Worm (Caenorhabditis elegans) whole organism, late embryonic: ENCODE data around the gene glit-1.

ENCODE experiments used
- K09A11.1 ChIP-seq: sonication (generic microtip); optimal IDR thresholded peaks from 2 replicates; lab custom pipeline; 2017; ENCODE audit warnings: antibody characterized with exemption, mild to moderate bottlenecking, missing genetic modification characterization, missing compliant biosample characterization; ENCODE audit not compliant: insufficient read depth
- T23F11.4 ChIP-seq: fragments of 200-800 bp; sonication (Bioruptor generic); optimal IDR thresholded peaks from 2 replicates; lab custom pipeline; 2018; ENCODE audit warnings: mild to moderate bottlenecking, missing genetic modification characterization, missing compliant biosample characterization
- Y22D7AL.16 ChIP-seq: sonication (generic microtip); optimal IDR thresholded peaks from 2 replicates; lab custom pipeline; 2016; ENCODE audit warnings: missing genetic modification characterization, missing compliant biosample characterization
- ceh-14 ChIP-seq: sonication (generic microtip); optimal IDR thresholded peaks from 2 replicates; lab custom pipeline; 2016; ENCODE audit warnings: missing genotype, missing genetic modification characterization, missing compliant biosample characterization
- ceh-19 ChIP-seq: fragments of 200-800 bp; sonication (Bioruptor generic); optimal IDR thresholded peaks from 2 replicates; lab custom pipeline; 2018; ENCODE audit warnings: mild to moderate bottlenecking, missing genetic modification characterization, missing compliant biosample characterization
- ceh-2 ChIP-seq: sonication (generic microtip); optimal IDR thresholded peaks from 2 replicates; lab custom pipeline; 2016; ENCODE audit warnings: missing genotype, missing genetic modification characterization, missing compliant biosample characterization
- ceh-22 ChIP-seq: sonication (generic microtip); optimal IDR thresholded peaks from 2 replicates; lab custom pipeline; 2017; ENCODE audit warnings: missing biosample characterization, missing genetic modification characterization
- ceh-31 ChIP-seq: sonication (generic microtip); optimal IDR thresholded peaks from 2 replicates; lab custom pipeline; 2016; ENCODE audit warnings: missing genetic modification characterization, missing compliant biosample characterization
- ceh-34 ChIP-seq: sonication (generic microtip); optimal IDR thresholded peaks from 2 replicates; lab custom pipeline; 2016; ENCODE audit warnings: mild to moderate bottlenecking, missing genetic modification characterization, missing compliant biosample characterization
- ceh-48 ChIP-seq: sonication (generic microtip); optimal IDR thresholded peaks from 2 replicates; lab custom pipeline; 2016; ENCODE audit warnings: missing genetic modification characterization, inconsistent platforms, missing compliant biosample characterization
- ceh-6 ChIP-seq: fragments of 200-800 bp; sonication (Bioruptor generic); optimal IDR thresholded peaks from 2 replicates; lab custom pipeline; 2018; ENCODE audit warnings: mild to moderate bottlenecking, missing genetic modification characterization, missing compliant biosample characterization
- ceh-9 ChIP-seq: sonication (generic microtip); optimal IDR thresholded peaks from 2 replicates; lab custom pipeline; 2016; ENCODE audit warnings: mild to moderate bottlenecking, missing genetic modification characterization, inconsistent platforms, missing compliant biosample characterization
- elt-2 ChIP-seq: sonication (generic microtip); optimal IDR thresholded peaks from 2 replicates; lab custom pipeline; 2016; ENCODE audit warnings: missing genetic modification reagents, missing genetic modification characterization, missing compliant biosample characterization
- elt-4 ChIP-seq: sonication (generic microtip); optimal IDR thresholded peaks from 2 replicates; lab custom pipeline; 2016; ENCODE audit warnings: missing genetic modification characterization, missing compliant biosample characterization
- hlh-13 ChIP-seq: fragments of 200-800 bp; sonication (Bioruptor generic); optimal IDR thresholded peaks from 2 replicates; lab custom pipeline; 2018; ENCODE audit warnings: mild to moderate bottlenecking, missing genetic modification characterization, missing compliant biosample characterization
- hlh-30 ChIP-seq: sonication (generic microtip); optimal IDR thresholded peaks from 2 replicates; lab custom pipeline; 2017; ENCODE audit warnings: antibody characterized with exemption, missing genetic modification characterization, missing compliant biosample characterization; ENCODE audit not compliant: insufficient read depth
- hlh-6 ChIP-seq: sonication (generic microtip); optimal IDR thresholded peaks from 2 replicates; lab custom pipeline; 2016; ENCODE audit warnings: missing genotype, missing genetic modification characterization, missing compliant biosample characterization
- madf-2 ChIP-seq: sonication (generic microtip); optimal IDR thresholded peaks from 2 replicates; lab custom pipeline; 2017; ENCODE audit warnings: missing genetic modification characterization, missing compliant biosample characterization
- mec-3 ChIP-seq: sonication (generic microtip); optimal IDR thresholded peaks from 2 replicates; lab custom pipeline; 2016; ENCODE audit warnings: borderline replicate concordance, missing genetic modification characterization, missing compliant biosample characterization
- nfya-1 ChIP-seq: sonication (generic microtip); optimal IDR thresholded peaks from 2 replicates; lab custom pipeline; 2017; ENCODE audit warnings: missing genetic modification characterization, mild to moderate bottlenecking, missing compliant biosample characterization, antibody characterized with exemption, moderate library complexity
- npax-4 ChIP-seq: sonication (generic microtip); optimal IDR thresholded peaks from 2 replicates; lab custom pipeline; 2016; ENCODE audit warnings: missing genetic modification characterization, missing compliant biosample characterization
- odd-2 ChIP-seq: sonication (generic microtip); optimal IDR thresholded peaks from 2 replicates; lab custom pipeline; 2017; ENCODE audit warnings: antibody characterized with exemption, mild to moderate bottlenecking, missing genetic modification characterization, missing compliant biosample characterization
- pag-3 ChIP-seq: sonication (generic microtip); optimal IDR thresholded peaks from 2 replicates; lab custom pipeline; 2016; ENCODE audit warnings: missing compliant biosample characterization, missing genetic modification characterization, borderline replicate concordance
- pha-2 ChIP-seq: sonication (generic microtip); optimal IDR thresholded peaks from 2 replicates; lab custom pipeline; 2017; ENCODE audit warnings: mild to moderate bottlenecking, missing genetic modification characterization, missing compliant biosample characterization
- pha-4 ChIP-seq: fragments of 150-350 bp; optimal IDR thresholded peaks from 2 replicates; lab custom pipeline; 2018; ENCODE audit warnings: missing biosample characterization, missing genetic modification reagents, missing genetic modification characterization
- pqm-1 ChIP-seq: sonication (generic microtip); optimal IDR thresholded peaks from 2 replicates; lab custom pipeline; 2016; ENCODE audit warnings: missing genetic modification characterization, missing compliant biosample characterization
- pros-1 ChIP-seq: fragments of 150-350 bp; optimal IDR thresholded peaks from 2 replicates; lab custom pipeline; 2014; ENCODE audit warnings: missing biosample characterization, missing genetic modification reagents, missing genetic modification characterization
- ref-2 ChIP-seq: sonication (generic microtip); optimal IDR thresholded peaks from 2 replicates; lab custom pipeline; 2016; ENCODE audit warnings: missing genetic modification characterization, missing compliant biosample characterization
- sox-2 ChIP-seq: fragments of 200-800 bp; sonication (Bioruptor generic); IDR thresholded peaks from 2 replicates; pipeline ENCODE4 v1.3.6; 2022; ENCODE audit warnings: missing genetic modification reagents, missing genetic modification characterization, missing compliant biosample characterization
- tbx-2 ChIP-seq: sonication (generic microtip); optimal IDR thresholded peaks from 2 replicates; lab custom pipeline; 2016; ENCODE audit warnings: missing genetic modification characterization, missing compliant biosample characterization
- ttx-3 ChIP-seq: sonication (generic microtip); optimal IDR thresholded peaks from 2 replicates; lab custom pipeline; 2016; ENCODE audit warnings: missing genetic modification reagents, missing genetic modification characterization, missing compliant biosample characterization
- unc-42 ChIP-seq: sonication (generic microtip); optimal IDR thresholded peaks from 2 replicates; lab custom pipeline; 2016; ENCODE audit warnings: missing genotype, missing genetic modification characterization, missing compliant biosample characterization
- unc-55 ChIP-seq: sonication (generic microtip); optimal IDR thresholded peaks from 2 replicates; lab custom pipeline; 2017; ENCODE audit warnings: missing biosample characterization, missing genetic modification reagents, missing genetic modification characterization
- unc-86 ChIP-seq: sonication (generic microtip); optimal IDR thresholded peaks from 2 replicates; lab custom pipeline; 2016; ENCODE audit warnings: missing genetic modification characterization, missing compliant biosample characterization

Gene glit-1

ce11 chrX:4715107-4715506, 3.0 kb downstream of the glit-1 start, which contains the start of gene rpl-25.1:
Gene rpl-25.1, plus strand, starts transcription at chrX:4715178.
- TF ChIP-seq ceh-34 (tag; lab: Kevin White, UChicago), result no peak
- no peak for TF ChIP-seq ceh-2 (tag; lab: Kevin White, UChicago)
- no peak for TF ChIP-seq pag-3

ce11 chrX:4718114-4718513, 6.0 kb downstream of the glit-1 start:
- no peak for TF ChIP-seq npax-4 (tag; lab: Kevin White, UChicago)
- TF ChIP-seq ceh-48 (tag; lab: Kevin White, UChicago), result no peak
- no peak for TF ChIP-seq mec-3
- no peak for TF ChIP-seq hlh-30 (tag; lab: Kevin White, UChicago)
- TF ChIP-seq pqm-1 (tag; lab: Kevin White, UChicago), result no peak
- TF ChIP-seq ceh-34 (tag; lab: Kevin White, UChicago), result no peak
- no peak for TF ChIP-seq madf-2 (tag; lab: Kevin White, UChicago)
- TF ChIP-seq tbx-2 (tag; lab: Kevin White, UChicago), result no peak
- TF ChIP-seq unc-42 (tag; lab: Kevin White, UChicago), result peak; percentile 72

ce11 chrX:4720603-4721529, 8.8 kb downstream of the glit-1 start, which contains the start of gene F55D10.4:
Gene F55D10.4, minus strand, starts transcription at chrX:4720653.
- peak; percentile 80 for TF ChIP-seq unc-42 (tag; lab: Kevin White, UChicago)
- peak; percentile 45 for TF ChIP-seq ceh-31
- TF ChIP-seq unc-86 (tag; lab: Kevin White, UChicago), result no peak
- peak; percentile 2 for TF ChIP-seq ceh-48 (tag; lab: Kevin White, UChicago)
- TF ChIP-seq ceh-14, result peak; percentile 13

- no peak for TF ChIP-seq odd-2
- TF ChIP-seq K09A11.1, result no peak
- TF ChIP-seq ref-2 (tag; lab: Kevin White, UChicago), result no peak
- no peak for TF ChIP-seq ceh-22 (tag; lab: Kevin White, UChicago)
- no peak for TF ChIP-seq hlh-13 (GFP tag; lab: Kevin White, UChicago)
- no peak for TF ChIP-seq pha-2 (tag; lab: Kevin White, UChicago)
- no peak for TF ChIP-seq tbx-2 (tag; lab: Kevin White, UChicago)
- no peak for TF ChIP-seq ceh-9
- no peak for TF ChIP-seq elt-4
- TF ChIP-seq sox-2 (GFP tag; lab: Robert Waterston, UW), result no peak
- no peak for TF ChIP-seq Y22D7AL.16
- TF ChIP-seq ceh-48 (tag; lab: Kevin White, UChicago), result no peak
- TF ChIP-seq hlh-6 (tag; lab: Kevin White, UChicago), result no peak
- TF ChIP-seq unc-55, result no peak
- no peak for TF ChIP-seq pha-4 (tag; lab: Kevin White, UChicago)
- no peak for TF ChIP-seq pqm-1 (tag; lab: Kevin White, UChicago)
- TF ChIP-seq ceh-19, result no peak
- no peak for TF ChIP-seq pros-1 (tag; lab: Kevin White, UChicago)
- TF ChIP-seq ttx-3, result no peak
- no peak for TF ChIP-seq ceh-14
Measured at ce11 chrX:4727388-4727787, 15.3 kb downstream of the glit-1 start, which contains the start of gene acc-3. Gene acc-3, minus strand, starts transcription at chrX:4727488.

- TF ChIP-seq T23F11.4 (no peak), ceh-31 (no peak), sox-2 (GFP tag; lab: Robert Waterston, UW) (no peak), odd-2 (no peak), ceh-6 (no peak), nfya-1 (tag; lab: Kevin White, UChicago) (no peak), elt-2 (tag; lab: Kevin White, UChicago) (peak; percentile 94)
- TF ChIP-seq, all 69 proteins: peak for 1
Measured at ce11 chrX:4732752-4733151, 20.7 kb downstream of the glit-1 start, which contains the start of gene aman-1. Gene aman-1, plus strand, starts transcription at chrX:4733095.
